Fruit fly (Drosophila melanogaster): ENCODE data around the gene CG15423.

The CG15423 gene

DNA sequence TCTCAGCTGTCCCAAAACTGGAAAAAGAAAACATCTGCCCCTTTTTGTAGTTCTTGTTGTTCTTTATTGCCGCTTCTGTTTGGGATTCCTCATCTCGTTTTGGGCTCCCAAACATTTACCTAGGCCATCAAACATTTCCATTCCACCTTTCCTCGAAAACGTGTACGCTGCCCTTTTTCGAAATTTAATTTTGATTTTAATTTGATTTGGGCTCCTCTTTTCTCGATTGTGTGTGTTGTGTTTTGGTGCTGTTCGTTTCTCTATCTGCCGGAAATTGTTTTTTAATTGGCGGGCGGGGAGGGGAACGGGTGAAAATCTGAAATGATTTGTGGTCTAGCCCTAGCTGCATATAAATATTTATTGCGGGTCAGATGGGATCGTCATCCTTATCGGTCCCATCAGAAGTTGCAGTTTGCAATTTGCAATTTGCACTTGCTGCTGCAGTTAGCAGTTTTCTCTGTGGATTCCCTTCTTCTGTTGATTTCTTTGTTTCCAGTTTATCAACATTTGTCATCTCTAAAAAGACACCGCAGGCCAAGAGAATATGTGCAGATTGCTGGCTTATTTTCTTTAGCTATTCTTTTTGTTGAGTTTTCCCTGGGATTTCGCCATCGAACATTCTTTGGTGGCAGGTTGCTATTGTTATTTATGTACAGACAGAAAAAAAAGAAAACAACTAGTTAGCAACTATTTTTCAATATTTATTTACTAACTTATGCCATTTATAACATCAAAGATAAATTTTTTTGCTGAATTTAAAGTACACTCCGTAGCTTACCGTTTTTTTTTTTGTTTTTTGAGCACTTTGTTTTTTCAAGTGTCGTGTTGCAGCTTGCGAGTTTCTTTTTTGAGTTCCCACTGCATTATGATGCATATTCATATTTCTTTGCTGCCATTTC lies 49.3 kb downstream of the CG15423 start (continued):
- TF ChIP-seq Eip78C (GFP tag) = peak; percentile 88
- TF ChIP-seq dac (GFP tag; optimal IDR thresholded peaks at IDR 0.05) = peak; percentile 9
- TF ChIP-seq CG11902 (GFP tag; optimal IDR thresholded peaks at IDR 0.05) = peak; percentile 15
- no peak for TF ChIP-seq CG4318 (GFP tag; optimal IDR thresholded peaks at IDR 0.05)
- TF ChIP-seq lz (GFP tag; optimal IDR thresholded peaks at IDR 0.05) = peak; percentile 37
- TF ChIP-seq CG10669 (GFP tag; optimal IDR thresholded peaks at IDR 0.05) = peak; percentile 13
- TF ChIP-seq CG7368 (GFP tag; optimal IDR thresholded peaks at IDR 0.05) = peak; percentile 50
- TF ChIP-seq CG6854 (GFP tag; optimal IDR thresholded peaks at IDR 0.05) = no peak
- peak; percentile 42 for TF ChIP-seq Sox102F (GFP tag; optimal IDR thresholded peaks at IDR 0.05)
- TF ChIP-seq net (GFP tag; optimal IDR thresholded peaks at IDR 0.05) = peak; percentile 38
- TF ChIP-seq eg (GFP tag; IDR thresholded peaks at IDR 0.05) = peak; percentile 48; the same call in 1 of the 3 replicates
- TF ChIP-seq CG6808 (GFP tag; optimal IDR thresholded peaks at IDR 0.05) = peak; percentile 33
- TF ChIP-seq CG34406 (GFP tag; optimal IDR thresholded peaks at IDR 0.05) = peak; percentile 26
- TF ChIP-seq CG6163 (GFP tag; IDR thresholded peaks at IDR 0.05) = peak; percentile 63; the same call in 2 of the 3 replicates
- TF ChIP-seq svp (GFP tag) = peak; percentile 76
- no peak for TF ChIP-seq fd85E (GFP tag; optimal IDR thresholded peaks at IDR 0.05)
- TF ChIP-seq vri (GFP tag; optimal IDR thresholded peaks at IDR 0.05) = no peak
- TF ChIP-seq CG11294 (GFP tag; IDR thresholded peaks at IDR 0.05) = no peak
- TF ChIP-seq Hr38 (GFP tag; optimal IDR thresholded peaks at IDR 0.05) = no peak

Data from whole organism, prepupa.